Worm (Caenorhabditis elegans) whole organism, young adult: ENCODE measurements around the gene str-97.

Source experiments
- D2030.7 ChIP-seq: fragments of 200-800 bp; sonication (Bioruptor generic); IDR thresholded peaks from 2 replicates; pipeline ENCODE4 v1.3.6; 2022; ENCODE audit warnings: missing genetic modification reagents, missing genetic modification characterization, missing compliant biosample characterization
- Y56A3A.18 ChIP-seq: fragments of 200-800 bp; sonication (Bioruptor generic); IDR thresholded peaks from 2 replicates; pipeline ENCODE4 v1.3.6; 2022; ENCODE audit warnings: missing genetic modification reagents, missing genetic modification characterization, missing compliant biosample characterization
- Y95B8A.8 ChIP-seq: fragments of 200-800 bp; sonication (Bioruptor generic); IDR thresholded peaks from 2 replicates; pipeline ENCODE4 v1.3.6; 2022; ENCODE audit warnings: missing genetic modification reagents, missing genetic modification characterization, missing compliant biosample characterization
- ama-1 ChIP-seq, 3 experiments: fragments of 150-350 bp in 1 of 3; sonication (generic microtip) in 2 of 3; optimal IDR thresholded peaks; 2 replicates each; lab custom pipeline; 2014 to 2018; ENCODE audit warnings: missing biosample characterization in 2 of 3, missing genetic modification characterization in 2 of 3, missing genetic modification reagents in 2 of 3
- athp-1 ChIP-seq: sonication (generic microtip); optimal IDR thresholded peaks from 2 replicates; lab custom pipeline; 2017; ENCODE audit warnings: mild to moderate bottlenecking, missing genetic modification characterization, missing compliant biosample characterization
- efl-1 ChIP-seq: fragments of 150-350 bp; optimal IDR thresholded peaks from 2 replicates; lab custom pipeline; 2014; ENCODE audit warnings: missing biosample characterization, missing genetic modification reagents, missing genetic modification characterization
- lin-54 ChIP-seq: fragments of 200-800 bp; sonication (Bioruptor generic); optimal IDR thresholded peaks from 2 replicates; lab custom pipeline; 2018; ENCODE audit warnings: mild to moderate bottlenecking, missing genetic modification characterization, missing compliant biosample characterization
- snpc-4 ChIP-seq, 5 experiments: fragments of 150-350 bp in 1 of 5; sonication (generic microtip) in 4 of 5; optimal IDR thresholded peaks; 2 replicates each; lab custom pipeline; 2014 to 2018; ENCODE audit warnings: missing genetic modification characterization in 5 of 5, missing biosample characterization in 3 of 5, antibody characterized with exemption in 2 of 5, mild to moderate bottlenecking in 2 of 5, missing compliant biosample characterization in 2 of 5, missing genotype in 2 of 5, moderate library complexity in 2 of 5, missing genetic modification reagents in 1 of 5
- unc-130 ChIP-seq: sonication (generic microtip); optimal IDR thresholded peaks from 2 replicates; lab custom pipeline; 2016; ENCODE audit warnings: missing genetic modification reagents, missing genetic modification characterization, missing compliant biosample characterization
- ztf-28 ChIP-seq: fragments of 200-800 bp; sonication (Bioruptor generic); IDR thresholded peaks from 2 replicates; pipeline ENCODE4 v1.3.6; 2022; ENCODE audit warnings: missing genetic modification reagents, missing genetic modification characterization, missing compliant biosample characterization
- ztf-6 ChIP-seq: fragments of 200-800 bp; sonication (Bioruptor generic); IDR thresholded peaks from 2 replicates; pipeline ENCODE4 v1.3.6; 2022; ENCODE audit warnings: missing genetic modification reagents, missing genetic modification characterization, missing compliant biosample characterization

DNA sequence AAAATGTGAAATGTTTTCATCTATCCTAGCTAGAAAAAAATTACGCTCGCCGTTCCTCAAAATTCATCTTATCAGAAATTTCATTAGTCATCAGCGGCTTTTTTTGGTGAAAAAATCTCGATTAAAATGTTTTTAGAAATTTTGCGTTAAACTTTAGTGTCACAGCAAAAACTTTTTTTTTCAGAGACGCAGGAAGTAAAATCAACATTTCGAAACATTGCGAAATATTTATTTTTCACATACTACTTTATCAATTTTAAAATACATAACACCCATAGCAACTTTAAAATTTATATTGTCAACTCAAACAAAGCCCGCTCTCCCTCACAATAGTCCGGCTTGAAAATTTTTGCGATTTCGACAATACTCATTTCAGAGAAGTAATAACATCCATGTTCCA is 22.8 kb downstream of the str-97 start:
- TF ChIP-seq snpc-4 (GFP tag; optimal IDR thresholded peaks at IDR 0.05; lab: Kevin White, UChicago), result no peak
- TF ChIP-seq snpc-4 (tag; optimal IDR thresholded peaks at IDR 0.05; lab: Kevin White, UChicago), result no peak
- no peak for TF ChIP-seq ama-1 (optimal IDR thresholded peaks at IDR 0.05; lab: Kevin White, UChicago)
- no peak for TF ChIP-seq ama-1 (GFP tag; optimal IDR thresholded peaks at IDR 0.05; lab: Kevin White, UChicago)
- no peak for TF ChIP-seq Y56A3A.18 (GFP tag; lab: Robert Waterston, UW)
- no peak for TF ChIP-seq lin-54 (GFP tag; lab: Kevin White, UChicago)
- no peak for TF ChIP-seq Y95B8A.8 (GFP tag; lab: Robert Waterston, UW)
- no peak for TF ChIP-seq efl-1 (GFP tag; lab: Kevin White, UChicago)
- no peak for TF ChIP-seq athp-1 (tag; lab: Kevin White, UChicago)
- TF ChIP-seq ztf-28 (GFP tag; lab: Robert Waterston, UW), result no peak
- TF ChIP-seq unc-130 (GFP tag; lab: Kevin White, UChicago), result no peak
- TF ChIP-seq ztf-6 (GFP tag; lab: Robert Waterston, UW), result no peak
- TF ChIP-seq D2030.7, result no peak
